Worm (Caenorhabditis elegans): ENCODE measurements around the gene sec-5.

Gene sec-5

ce11 chrII:9157125-9157524, 19.8 kb downstream of the sec-5 start (continued):
- TF ChIP-seq hif-1 (tag; optimal IDR thresholded peaks at IDR 0.05) (peak in 1 of 2 experiments; percentile 64), duxl-1 (tag; optimal IDR thresholded peaks at IDR 0.05; ENCODE audit: poor library complexity) (no peak), hmg-1.1 (GFP tag; IDR thresholded peaks at IDR 0.05) (no peak), nhr-42 (GFP tag; IDR thresholded peaks at IDR 0.05) (no peak)

DNA sequence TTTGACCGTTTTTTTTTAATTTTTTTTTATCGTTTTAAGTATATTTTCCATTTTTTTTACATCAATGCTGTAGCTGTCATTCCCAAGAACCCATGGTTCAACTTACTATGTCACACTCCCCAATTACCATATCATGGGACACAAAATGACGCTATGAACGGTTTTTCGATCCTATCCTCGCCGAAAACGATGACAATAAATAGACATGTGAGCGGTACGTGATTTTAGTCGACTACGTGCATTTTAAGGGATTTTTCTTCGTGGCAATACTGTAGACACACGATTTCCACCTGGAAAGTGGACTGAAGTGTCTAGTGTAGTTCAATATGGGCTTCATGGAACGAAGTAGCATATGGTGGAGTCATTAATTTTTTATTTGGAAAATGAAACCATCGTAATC, 20.7 kb downstream of the sec-5 start:
- no peak for TF ChIP-seq mxl-3 (GFP tag; optimal IDR thresholded peaks at IDR 0.05)
- no peak for TF ChIP-seq hmg-1.1 (GFP tag; IDR thresholded peaks at IDR 0.05)
- peak; percentile 8 for TF ChIP-seq hlh-11 (tag; optimal IDR thresholded peaks at IDR 0.05)
- TF ChIP-seq nhr-48 (tag; optimal IDR thresholded peaks at IDR 0.05) = peak; percentile 1
- no peak for TF ChIP-seq ceh-44 (GFP tag; IDR thresholded peaks at IDR 0.05)
- TF ChIP-seq tag-97 (GFP tag; IDR thresholded peaks at IDR 0.05) = no peak
- no peak for TF ChIP-seq snpc-1.2 (GFP tag; IDR thresholded peaks at IDR 0.05)
- TF ChIP-seq mep-1 (tag; optimal IDR thresholded peaks at IDR 0.05) = no peak
- no peak for TF ChIP-seq ztf-7 (tag; optimal IDR thresholded peaks at IDR 0.05)
- TF ChIP-seq pha-4 (GFP tag; IDR thresholded peaks at IDR 0.05) = no peak
- TF ChIP-seq pha-4 (tag; optimal IDR thresholded peaks at IDR 0.05) = no peak
- TF ChIP-seq F49E8.2 (tag; optimal IDR thresholded peaks at IDR 0.05; ENCODE audit: borderline replicate concordance) = no peak
- TF ChIP-seq nhr-6 (tag; optimal IDR thresholded peaks at IDR 0.05) = no peak
- TF ChIP-seq hlh-30 (tag; optimal IDR thresholded peaks at IDR 0.05; ENCODE audit: insufficient read depth) = peak; percentile 76
- TF ChIP-seq nhr-28 (tag; optimal IDR thresholded peaks at IDR 0.05) = peak; percentile 85
- no peak for TF ChIP-seq attf-4 (tag; optimal IDR thresholded peaks at IDR 0.05)
- TF ChIP-seq dmd-6 (GFP tag; IDR thresholded peaks at IDR 0.05) = peak; percentile 68
- TF ChIP-seq daf-12 (tag; optimal IDR thresholded peaks at IDR 0.05) = no peak
- no peak for TF ChIP-seq egl-27 (tag; optimal IDR thresholded peaks at IDR 0.05)
- TF ChIP-seq rbr-2 (tag; optimal IDR thresholded peaks at IDR 0.05) = no peak
- peak; percentile 97 to 98 for TF ChIP-seq hif-1 (tag; optimal IDR thresholded peaks at IDR 0.05)
- no peak for TF ChIP-seq lin-15B (tag; optimal IDR thresholded peaks at IDR 0.05)
- TF ChIP-seq nhr-42 (GFP tag; IDR thresholded peaks at IDR 0.05) = no peak
- TF ChIP-seq lir-3 (tag; optimal IDR thresholded peaks at IDR 0.05) = no peak
- TF ChIP-seq mdl-1 (tag; optimal IDR thresholded peaks at IDR 0.05) = no peak
- TF ChIP-seq skn-1 (tag; optimal IDR thresholded peaks at IDR 0.05) = no peak
- TF ChIP-seq snpc-4 (tag; optimal IDR thresholded peaks at IDR 0.05) = no peak
- TF ChIP-seq pqm-1 (tag; optimal IDR thresholded peaks at IDR 0.05) = no peak
- peak; percentile 50 for TF ChIP-seq dve-1 (tag; optimal IDR thresholded peaks at IDR 0.05; ENCODE audit: insufficient read depth)
- peak; percentile 63 for TF ChIP-seq aha-1 (tag)
- TF ChIP-seq dpl-1 (GFP tag; optimal IDR thresholded peaks at IDR 0.05) = no peak
- no peak for TF ChIP-seq zag-1 (tag; optimal IDR thresholded peaks at IDR 0.05)

ce11 chrII:9154339-9154738, 22.6 kb downstream of the sec-5 start:
- TF ChIP-seq hif-1 (tag; optimal IDR thresholded peaks at IDR 0.05) (peak; percentile 87 to 89), dpl-1 (GFP tag; optimal IDR thresholded peaks at IDR 0.05) (no peak), aha-1 (tag) (peak; percentile 96), lim-7 (GFP tag; IDR thresholded peaks at IDR 0.05) (no peak), zfp-2 (tag; optimal IDR thresholded peaks at IDR 0.05) (no peak)

ce11 chrII:9152231-9152630, 24.7 kb downstream of the sec-5 start, which contains the start of gene col-78:
col-78 (plus strand) TSS chrII:9152531.
- no peak for TF ChIP-seq nhr-76 (tag; optimal IDR thresholded peaks at IDR 0.05)
- no peak for TF ChIP-seq set-16 (GFP tag; IDR thresholded peaks at IDR 0.05)
- no peak for TF ChIP-seq zfp-3 (GFP tag; conservative IDR thresholded peaks at IDR 0.05)
- TF ChIP-seq duxl-1 (tag; optimal IDR thresholded peaks at IDR 0.05; ENCODE audit: poor library complexity) = no peak

Measured in whole organism, L4 larva.